Worm (Caenorhabditis elegans): ENCODE measurements around the gene srh-286.

DNA sequence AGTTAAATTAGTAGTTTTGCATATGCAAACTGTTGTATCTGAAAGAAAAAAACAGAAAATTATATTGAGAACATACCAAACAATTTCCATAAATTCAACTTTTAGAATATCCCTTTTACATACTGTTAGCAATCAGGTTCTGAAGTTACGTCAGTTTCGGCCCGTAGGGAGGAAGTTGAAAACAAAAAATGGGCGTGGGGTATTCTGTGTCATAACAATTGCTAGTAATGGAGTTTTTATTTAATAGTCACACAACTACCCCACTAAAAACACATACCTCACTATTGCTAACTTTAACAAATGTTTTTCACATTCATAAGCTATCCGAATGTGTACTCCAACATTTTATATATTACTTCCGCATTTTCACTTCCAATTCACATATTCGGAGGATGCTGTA lies 22.2 kb downstream of the srh-286 start, which contains the start of gene srh-300:
- no peak for TF ChIP-seq aly-2 (tag; optimal IDR thresholded peaks at IDR 0.05)
- no peak for TF ChIP-seq blmp-1 (tag; optimal IDR thresholded peaks at IDR 0.05)
- TF ChIP-seq ama-1 (optimal IDR thresholded peaks at IDR 0.05), result no peak

All from whole organism, L1 larva.